Fruit fly (Drosophila melanogaster): ENCODE results near the gene comm.

The comm gene

dm6 chr3L:15683345-15683922 is 44.8 kb downstream of the comm start, which contains the start of the genes CG7579 and Pgant8:
Gene CG7579 (minus strand): TSS chr3L:15683445.
Gene Pgant8 (plus strand): TSS chr3L:15683872.
- TF ChIP-seq pan (optimal IDR thresholded peaks at IDR 0.05), result no peak
- no peak for TF ChIP-seq psq (optimal IDR thresholded peaks at IDR 0.05)
- no peak for TF ChIP-seq Dll (optimal IDR thresholded peaks at IDR 0.05)
- TF ChIP-seq CG8478 (optimal IDR thresholded peaks at IDR 0.05), result no peak
- no peak for TF ChIP-seq EcR (GFP tag; optimal IDR thresholded peaks at IDR 0.05)
- TF ChIP-seq usp (GFP tag; optimal IDR thresholded peaks at IDR 0.05), result no peak

DNA sequence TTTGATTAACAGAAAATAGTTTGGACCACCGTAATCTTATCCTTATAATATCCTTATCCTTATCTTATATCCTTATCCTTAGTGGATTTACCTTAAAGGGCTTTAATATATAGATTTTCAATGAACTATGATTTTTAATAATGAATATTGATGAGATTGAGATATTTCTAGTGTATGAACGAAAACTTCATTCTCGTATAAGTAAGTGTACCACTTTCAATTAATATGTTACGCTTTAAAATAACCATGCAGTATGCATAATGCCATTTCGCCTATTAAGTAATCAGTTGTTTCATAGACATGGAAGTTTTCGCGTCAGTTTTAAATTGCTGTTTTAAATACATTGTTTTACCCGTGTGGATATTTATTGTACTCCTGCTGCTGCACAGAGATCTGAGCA is 48.8 kb downstream of the comm start, which contains the start of gene CG7304:
CG7304 (plus strand) TSS at position 301 of the 400 bp plus-strand sequence.
- no peak for TF ChIP-seq EcR (GFP tag; optimal IDR thresholded peaks at IDR 0.05)
- TF ChIP-seq Dll (optimal IDR thresholded peaks at IDR 0.05), result no peak
- TF ChIP-seq pan (optimal IDR thresholded peaks at IDR 0.05), result no peak
- TF ChIP-seq usp (GFP tag; optimal IDR thresholded peaks at IDR 0.05), result no peak
- TF ChIP-seq psq (optimal IDR thresholded peaks at IDR 0.05), result no peak
- TF ChIP-seq CG8478 (optimal IDR thresholded peaks at IDR 0.05), result no peak

- no peak for TF ChIP-seq usp (GFP tag; optimal IDR thresholded peaks at IDR 0.05)
- TF ChIP-seq Dll (optimal IDR thresholded peaks at IDR 0.05), result no peak
- TF ChIP-seq psq (optimal IDR thresholded peaks at IDR 0.05), result no peak
- no peak for TF ChIP-seq CG8478 (optimal IDR thresholded peaks at IDR 0.05)
- TF ChIP-seq pan (optimal IDR thresholded peaks at IDR 0.05), result no peak
- no peak for TF ChIP-seq EcR (GFP tag; optimal IDR thresholded peaks at IDR 0.05)
Measured at dm6 chr3L:15678284-15678683, 49.9 kb downstream of the comm start.

DNA sequence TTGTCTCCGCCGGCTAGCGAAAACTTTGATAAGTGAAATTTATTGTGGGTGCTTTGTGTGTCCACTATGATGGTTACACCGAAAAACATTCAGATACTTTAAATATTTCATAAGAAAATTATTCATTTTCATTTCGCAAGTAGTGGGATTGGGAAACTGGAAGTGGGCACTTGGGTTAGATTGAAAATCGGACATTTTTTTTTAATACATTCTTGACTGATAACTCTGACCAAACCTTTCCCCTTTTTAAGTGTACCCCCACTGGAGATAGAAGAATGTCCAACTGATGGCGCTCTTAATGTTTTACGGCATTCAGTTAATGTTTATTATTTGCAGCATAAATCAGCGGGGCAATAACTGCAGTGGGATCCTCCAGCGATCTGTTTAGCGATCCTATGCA is 50.6 kb downstream of the comm start:
- no peak for TF ChIP-seq CG8478 (optimal IDR thresholded peaks at IDR 0.05)

DNA sequence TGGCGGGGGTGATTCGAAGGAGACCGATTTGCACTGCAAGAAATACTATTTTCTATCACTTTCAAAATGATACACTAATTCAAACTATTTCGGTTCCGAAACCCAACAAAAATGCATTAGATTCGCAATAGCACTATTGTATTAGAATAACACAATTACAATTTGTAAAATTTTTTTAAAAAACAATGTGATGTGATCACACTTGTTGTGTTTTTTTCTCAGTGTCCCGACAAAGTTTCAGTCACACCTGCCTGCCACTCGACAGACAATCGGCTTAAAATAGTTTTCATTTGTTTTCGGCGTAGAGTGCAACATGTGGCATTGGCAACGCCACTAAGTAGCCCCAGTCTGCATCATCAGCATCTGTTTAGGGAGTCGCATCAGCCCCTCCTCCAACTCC is 53.1 kb downstream of the comm start:
- TF ChIP-seq CG8478 (optimal IDR thresholded peaks at IDR 0.05) (no peak), Dll (optimal IDR thresholded peaks at IDR 0.05) (no peak), pan (optimal IDR thresholded peaks at IDR 0.05) (no peak), usp (GFP tag; optimal IDR thresholded peaks at IDR 0.05) (no peak), EcR (GFP tag; optimal IDR thresholded peaks at IDR 0.05) (no peak), psq (optimal IDR thresholded peaks at IDR 0.05) (no peak)

dm6 chr3L:15672800-15673199 is 55.4 kb downstream of the comm start:
- no peak for TF ChIP-seq CG8478 (optimal IDR thresholded peaks at IDR 0.05)
- no peak for TF ChIP-seq EcR (GFP tag; optimal IDR thresholded peaks at IDR 0.05)
- TF ChIP-seq pan (optimal IDR thresholded peaks at IDR 0.05), result no peak
- TF ChIP-seq Dll (optimal IDR thresholded peaks at IDR 0.05), result no peak
- TF ChIP-seq psq (optimal IDR thresholded peaks at IDR 0.05), result no peak
- no peak for TF ChIP-seq usp (GFP tag; optimal IDR thresholded peaks at IDR 0.05)
